Fruit fly (Drosophila melanogaster): ENCODE measurements around the gene CG46339.

dm6 chr3R:26964452-26965133 lies 49.0 kb downstream of the CG46339 start, which contains the start of gene Tsp97E:
- TF ChIP-seq tj (GFP tag; optimal IDR thresholded peaks at IDR 0.05) (no peak), bab1 (GFP tag; optimal IDR thresholded peaks at IDR 0.05) (peak; percentile 54), CG12768 (GFP tag; optimal IDR thresholded peaks at IDR 0.05) (no peak), kay (GFP tag; ENCODE audit: borderline replicate concordance) (no peak), CG5204 (GFP tag; optimal IDR thresholded peaks at IDR 0.05) (no peak), pad (GFP tag; optimal IDR thresholded peaks at IDR 0.05) (no peak), Crg-1 (GFP tag; optimal IDR thresholded peaks at IDR 0.05) (no peak), CG11617 (GFP tag; optimal IDR thresholded peaks at IDR 0.05) (no peak), ovo (GFP tag; optimal IDR thresholded peaks at IDR 0.05) (no peak), toe (GFP tag; optimal IDR thresholded peaks at IDR 0.05) (no peak), CG14711 (tag; optimal IDR thresholded peaks at IDR 0.05) (peak; percentile 15), Clk (GFP tag; optimal IDR thresholded peaks at IDR 0.05) (no peak), Hr96 (GFP tag; optimal IDR thresholded peaks at IDR 0.05) (no peak)
